Fruit fly (Drosophila melanogaster): ENCODE measurements around the gene CG13983.

CG13983 gene

DNA sequence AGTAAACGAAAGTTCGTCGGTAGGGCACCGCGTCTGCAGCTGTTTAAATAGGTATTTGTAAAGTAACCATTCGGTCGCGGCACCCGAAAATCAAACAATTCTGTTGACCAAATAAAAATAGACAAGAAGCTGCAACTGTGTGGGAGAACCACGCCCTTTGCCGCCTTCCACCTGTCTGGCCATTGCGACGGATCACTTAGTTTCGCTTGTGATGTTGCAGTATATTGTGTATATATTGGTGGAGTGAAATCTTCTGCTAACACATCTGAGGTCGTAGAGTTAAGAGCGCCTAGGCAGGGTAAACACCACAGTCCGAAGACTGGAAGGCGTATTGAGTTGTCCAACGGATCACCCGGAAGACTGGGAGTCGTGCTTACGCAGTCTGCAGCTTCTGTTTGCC, 19.1 kb upstream of the CG13983 start (continued):
- TF ChIP-seq lola (GFP tag; optimal IDR thresholded peaks at IDR 0.05): peak in 1 of 3 experiments; percentile 45
- peak; percentile 49 for TF ChIP-seq CG6254 (GFP tag; optimal IDR thresholded peaks at IDR 0.05)
- TF ChIP-seq Spps (tag; optimal IDR thresholded peaks at IDR 0.05): peak; percentile 61
- TF ChIP-seq PHDP (tag; optimal IDR thresholded peaks at IDR 0.05): peak; percentile 70
- no peak for TF ChIP-seq CG16813 (GFP tag; IDR thresholded peaks at IDR 0.05; ENCODE audit: partially characterized antibody)
- TF ChIP-seq CG12769 (tag; optimal IDR thresholded peaks at IDR 0.05): peak; percentile 12
- TF ChIP-seq CG17361 (GFP tag; IDR thresholded peaks at IDR 0.05): peak; percentile 53; the same call in 2 of the 3 replicates
- peak; percentile 63 for TF ChIP-seq CG14710 (tag; optimal IDR thresholded peaks at IDR 0.05)
- TF ChIP-seq CG1233 (GFP tag; optimal IDR thresholded peaks at IDR 0.05): peak; percentile 45
- peak; percentile 41 for TF ChIP-seq CG31365 (tag; optimal IDR thresholded peaks at IDR 0.05)
- peak; percentile 7 for TF ChIP-seq CG2116 (GFP tag; optimal IDR thresholded peaks at IDR 0.05)
- TF ChIP-seq CG17186 (GFP tag; optimal IDR thresholded peaks at IDR 0.05): peak; percentile 19
- TF ChIP-seq CG10979 (tag; optimal IDR thresholded peaks at IDR 0.05): peak; percentile 5
- peak; percentile 20 for TF ChIP-seq CG3281 (GFP tag; optimal IDR thresholded peaks at IDR 0.05)
- no peak for TF ChIP-seq CG14014 (GFP tag; IDR thresholded peaks at IDR 0.05)
- TF ChIP-seq CG18599 (GFP tag; optimal IDR thresholded peaks at IDR 0.05): peak; percentile 51
- TF ChIP-seq bcd (GFP tag; optimal IDR thresholded peaks at IDR 0.05): peak; percentile 35
- TF ChIP-seq CG5180 (GFP tag; optimal IDR thresholded peaks at IDR 0.05): peak; percentile 45
- TF ChIP-seq CG11398 (GFP tag; optimal IDR thresholded peaks at IDR 0.05): peak; percentile 35
- TF ChIP-seq Lhr (GFP tag; optimal IDR thresholded peaks at IDR 0.05): peak; percentile 57
- no peak for TF ChIP-seq D (optimal IDR thresholded peaks at IDR 0.05)
- peak; percentile 43 for TF ChIP-seq D (GFP tag; optimal IDR thresholded peaks at IDR 0.05)
- peak; percentile 19 for TF ChIP-seq caup (GFP tag; optimal IDR thresholded peaks at IDR 0.05; ENCODE audit: severe bottlenecking)
- peak; percentile 30 for TF ChIP-seq CG12236 (GFP tag; optimal IDR thresholded peaks at IDR 0.05)
- peak; percentile 17 for TF ChIP-seq fd96Cb (tag; optimal IDR thresholded peaks at IDR 0.05)
- peak; percentile 56 for TF ChIP-seq CG15696 (tag; optimal IDR thresholded peaks at IDR 0.05)
- TF ChIP-seq mld (GFP tag; IDR thresholded peaks at IDR 0.05; ENCODE audit: partially characterized antibody): no peak
- TF ChIP-seq unc-4 (GFP tag; IDR thresholded peaks at IDR 0.05; ENCODE audit: partially characterized antibody): no peak
- TF ChIP-seq Sry-β (GFP tag; optimal IDR thresholded peaks at IDR 0.05): peak; percentile 43
- TF ChIP-seq CG3407 (GFP tag; optimal IDR thresholded peaks at IDR 0.05): peak; percentile 71
- TF ChIP-seq ken (GFP tag; IDR thresholded peaks at IDR 0.05): no peak
- TF ChIP-seq dpn (GFP tag; optimal IDR thresholded peaks at IDR 0.05): no peak
- no peak for TF ChIP-seq Mad (GFP tag; optimal IDR thresholded peaks at IDR 0.05)
- peak; percentile 56 for TF ChIP-seq CG12071 (GFP tag; optimal IDR thresholded peaks at IDR 0.05)
- TF ChIP-seq CG11695 (GFP tag; IDR thresholded peaks at IDR 0.05): no peak
- no peak for TF ChIP-seq Stat92E (GFP tag; optimal IDR thresholded peaks at IDR 0.05)
- peak; percentile 43 for TF ChIP-seq salm (tag; optimal IDR thresholded peaks at IDR 0.05)
- no peak for TF ChIP-seq CG10543 (GFP tag; optimal IDR thresholded peaks at IDR 0.05)
- no peak for TF ChIP-seq jigr1 (GFP tag; IDR thresholded peaks at IDR 0.05)
- peak; percentile 50 for TF ChIP-seq CG17568 (GFP tag; optimal IDR thresholded peaks at IDR 0.05)
- TF ChIP-seq gem (tag; optimal IDR thresholded peaks at IDR 0.05): peak; percentile 45
- TF ChIP-seq Meics (GFP tag; optimal IDR thresholded peaks at IDR 0.05): peak; percentile 34
- TF ChIP-seq tll (GFP tag; optimal IDR thresholded peaks at IDR 0.05): peak in 1 of 2 experiments; percentile 59
- TF ChIP-seq CG31441 (GFP tag; IDR thresholded peaks at IDR 0.05): peak; percentile 62
- no peak for TF ChIP-seq lilli (GFP tag; optimal IDR thresholded peaks at IDR 0.05)
- no peak for TF ChIP-seq Hsf (GFP tag; optimal IDR thresholded peaks at IDR 0.05)
- TF ChIP-seq Xrp1 (GFP tag; IDR thresholded peaks at IDR 0.05): peak; percentile 38; the same call in 1 of the 2 replicates
- TF ChIP-seq CG9797 (GFP tag; optimal IDR thresholded peaks at IDR 0.05): peak; percentile 15
- TF ChIP-seq Taf1 (GFP tag; IDR thresholded peaks at IDR 0.05): no peak

All from whole organism, embryonic.